Fruit fly (Drosophila melanogaster) whole organism, embryonic: ENCODE measurements around the gene Cpr78Ca.

Experiments
- B-H2 ChIP-seq: fragments of 200-800 bp; sonication (Bioruptor generic); optimal IDR thresholded peaks from 2 replicates; lab custom pipeline; 2018; ENCODE audit warnings: missing biosample characterization, mild to moderate bottlenecking, missing genetic modification characterization
- Blimp-1 ChIP-seq: fragments of 200-800 bp; sonication (Bioruptor generic); optimal IDR thresholded peaks from 3 replicates; lab custom pipeline; 2018; ENCODE audit warnings: missing biosample characterization, missing genetic modification characterization, mild to moderate bottlenecking, moderate library complexity, missing genetic modification reagents
- CG11398 ChIP-seq: fragments of 200-800 bp; sonication (Bioruptor generic); optimal IDR thresholded peaks from 2 replicates; lab custom pipeline; 2016; ENCODE audit warnings: missing biosample characterization, missing genetic modification characterization
- CG11696 ChIP-seq: fragments of 200-800 bp; sonication (Bioruptor generic); IDR thresholded peaks from 2 replicates; pipeline ENCODE4 v1.3.6; 2022; ENCODE audit warnings: missing biosample characterization, missing genetic modification characterization
- CG11723 ChIP-seq: fragments of 200-800 bp; sonication (Bioruptor generic); optimal IDR thresholded peaks from 2 replicates; lab custom pipeline; 2017; ENCODE audit warnings: missing biosample characterization, mild to moderate bottlenecking, missing genetic modification characterization
- CG13624 ChIP-seq: fragments of 200-800 bp; sonication (Bioruptor generic); optimal IDR thresholded peaks from 2 replicates; lab custom pipeline; 2016; ENCODE audit warnings: missing biosample characterization, missing genetic modification characterization
- CG17328 ChIP-seq: fragments of 200-800 bp; sonication (Bioruptor generic); IDR thresholded peaks from 2 replicates; pipeline ENCODE4 v1.3.6; 2022; ENCODE audit warnings: missing biosample characterization, missing genetic modification characterization
- CG2120 ChIP-seq: fragments of 200-800 bp; sonication (Bioruptor generic); optimal IDR thresholded peaks from 3 replicates; lab custom pipeline; 2016; ENCODE audit warnings: missing biosample characterization, missing genetic modification characterization
- CG31441 ChIP-seq: fragments of 200-800 bp; sonication (Bioruptor generic); IDR thresholded peaks from 2 replicates; pipeline ENCODE4 v1.3.6; 2022; ENCODE audit warnings: missing biosample characterization, missing genetic modification characterization
- CG6654 ChIP-seq: fragments of 200-800 bp; sonication (Bioruptor generic); optimal IDR thresholded peaks from 2 replicates; lab custom pipeline; 2017; ENCODE audit warnings: missing biosample characterization, mild to moderate bottlenecking, missing genetic modification characterization
- CoRest ChIP-seq: fragments of 200-800 bp; sonication (Bioruptor generic); optimal IDR thresholded peaks from 3 replicates; lab custom pipeline; 2018; ENCODE audit warnings: missing biosample characterization, mild to moderate bottlenecking, missing genetic modification characterization, moderate library complexity
- D19A ChIP-seq: fragments of 200-800 bp; optimal IDR thresholded peaks from 3 replicates; lab custom pipeline; 2019; ENCODE audit warnings: missing biosample characterization, mild to moderate bottlenecking, missing genetic modification characterization, moderate library complexity
- Deaf1 ChIP-seq: fragments of 200-800 bp; optimal IDR thresholded peaks from 3 replicates; lab custom pipeline; 2019; ENCODE audit warnings: missing biosample characterization, mild to moderate bottlenecking, missing genetic modification characterization, moderate library complexity
- Ets65A ChIP-seq: fragments of 200-800 bp; sonication (Bioruptor generic); peaks from one replicate; lab custom pipeline; 2016; ENCODE audit warnings: missing biosample characterization, missing genetic modification characterization
- Hr51 ChIP-seq, 2 experiments: fragments of 200-800 bp; sonication (Bioruptor generic); optimal IDR thresholded peaks; 2 replicates in 1 of 2; 3 replicates in 1 of 2; lab custom pipeline; 2016 to 2018; ENCODE audit warnings: missing biosample characterization in 2 of 2, missing genetic modification characterization in 2 of 2, mild to moderate bottlenecking in 1 of 2, moderate library complexity in 1 of 2
- Hr78 ChIP-seq, 2 experiments: fragments of 200-800 bp in 1 of 2; fragments of >200 bp in 1 of 2; sonication (Bioruptor generic) in 1 of 2; optimal IDR thresholded peaks; 2 replicates each; lab custom pipeline; 2017 to 2019; ENCODE audit warnings: missing biosample characterization in 2 of 2, missing genetic modification characterization in 2 of 2, mild to moderate bottlenecking in 1 of 2, moderate library complexity in 1 of 2
- Meics ChIP-seq: fragments of 200-800 bp; sonication (Bioruptor generic); optimal IDR thresholded peaks from 2 replicates; lab custom pipeline; 2017; ENCODE audit warnings: missing biosample characterization, mild to moderate bottlenecking, missing genetic modification characterization
- NC2α ChIP-seq: fragments of 200-800 bp; sonication (Bioruptor generic); optimal IDR thresholded peaks from 2 replicates; lab custom pipeline; 2016; ENCODE audit warnings: missing biosample characterization, missing genetic modification characterization
- Ravus ChIP-seq: fragments of 200-800 bp; sonication (Bioruptor generic); IDR thresholded peaks from 2 replicates; pipeline ENCODE4 v1.3.6; 2022; ENCODE audit warnings: missing biosample characterization, missing genetic modification characterization
- Rfx ChIP-seq: fragments of 200-800 bp; sonication (Bioruptor generic); IDR thresholded peaks from 2 replicates; pipeline ENCODE4 v1.3.6; 2022; ENCODE audit warnings: missing biosample characterization, missing genetic modification characterization
- Spps ChIP-seq: fragments of 200-800 bp; sonication (Bioruptor generic); optimal IDR thresholded peaks from 2 replicates; lab custom pipeline; 2018; ENCODE audit warnings: missing biosample characterization, mild to moderate bottlenecking, missing genetic modification characterization
- Sry-β ChIP-seq: fragments of 200-800 bp; sonication (Bioruptor generic); optimal IDR thresholded peaks from 2 replicates; lab custom pipeline; 2018; ENCODE audit warnings: missing biosample characterization, mild to moderate bottlenecking, missing genetic modification characterization, moderate library complexity
- Vsx1 ChIP-seq: fragments of 200-800 bp; sonication (Bioruptor generic); optimal IDR thresholded peaks from 2 replicates; lab custom pipeline; 2017; ENCODE audit warnings: missing biosample characterization, mild to moderate bottlenecking, missing genetic modification characterization, missing genetic modification reagents
- abd-A ChIP-seq: fragments of 200-800 bp; sonication (Bioruptor generic); optimal IDR thresholded peaks from 3 replicates; lab custom pipeline; 2019; ENCODE audit warnings: missing biosample characterization, mild to moderate bottlenecking, missing genetic modification characterization, moderate library complexity
- bab2 ChIP-seq: fragments of 200-800 bp; sonication (Bioruptor generic); optimal IDR thresholded peaks from 2 replicates; lab custom pipeline; 2016; ENCODE audit warnings: missing biosample characterization, missing genetic modification characterization
- bcd ChIP-seq: fragments of 200-800 bp; sonication (Bioruptor generic); optimal IDR thresholded peaks from 2 replicates; lab custom pipeline; 2017; ENCODE audit warnings: missing biosample characterization, mild to moderate bottlenecking, missing genetic modification characterization
- bowl ChIP-seq: fragments of 200-800 bp; sonication (Bioruptor generic); IDR thresholded peaks from 2 replicates; pipeline ENCODE4 v1.3.6; 2022; ENCODE audit warnings: missing biosample characterization, missing genetic modification characterization
- bsh ChIP-seq, 2 experiments: fragments of 200-800 bp; sonication (Bioruptor generic); optimal IDR thresholded peaks; 2 replicates each; lab custom pipeline; 2017 to 2018; ENCODE audit warnings: mild to moderate bottlenecking in 2 of 2, missing biosample characterization in 2 of 2, missing genetic modification characterization in 2 of 2, moderate library complexity in 1 of 2
- chinmo ChIP-seq: fragments of 200-800 bp; sonication (Bioruptor generic); IDR thresholded peaks from 4 replicates; pipeline ENCODE4 v1.3.6; 2022; ENCODE audit warnings: missing biosample characterization, missing genetic modification characterization; ENCODE audit not compliant: partially characterized antibody
- emc ChIP-seq: fragments of 200-800 bp; sonication (Bioruptor generic); optimal IDR thresholded peaks from 2 replicates; lab custom pipeline; 2016; ENCODE audit warnings: missing biosample characterization, missing genetic modification characterization
- ems ChIP-seq: fragments of 200-800 bp; sonication (Bioruptor generic); optimal IDR thresholded peaks from 3 replicates; lab custom pipeline; 2016; ENCODE audit warnings: missing biosample characterization, missing genetic modification characterization
- fd102C ChIP-seq: fragments of 200-800 bp; sonication (Bioruptor generic); optimal IDR thresholded peaks from 2 replicates; lab custom pipeline; 2018; ENCODE audit warnings: missing biosample characterization, mild to moderate bottlenecking, missing genetic modification characterization, moderate library complexity
- jing ChIP-seq: fragments of 200-800 bp; sonication (Bioruptor generic); optimal IDR thresholded peaks from 2 replicates; lab custom pipeline; 2018; ENCODE audit warnings: missing biosample characterization, mild to moderate bottlenecking, missing genetic modification characterization
- lola ChIP-seq, 3 experiments: fragments of >200 bp in 2 of 3; fragments of 200-800 bp in 1 of 3; sonication (Bioruptor generic) in 1 of 3; optimal IDR thresholded peaks; 2 replicates each; lab custom pipeline; 2017 to 2019; ENCODE audit warnings: missing biosample characterization in 3 of 3, missing genetic modification characterization in 3 of 3, mild to moderate bottlenecking in 1 of 3, moderate library complexity in 1 of 3
- lov ChIP-seq, 2 experiments: fragments of 200-800 bp in 1 of 2; fragments of >200 bp in 1 of 2; sonication (Bioruptor generic) in 1 of 2; IDR thresholded peaks in 1 of 2; optimal IDR thresholded peaks in 1 of 2; 2 replicates in 1 of 2; 3 replicates in 1 of 2; pipeline versions ENCODE4 v1.3.6 to Lab custom; 2017 to 2022; ENCODE audit warnings: missing biosample characterization in 1 of 2, missing genetic modification characterization in 1 of 2
- nau ChIP-seq: fragments of 200-800 bp; sonication (Bioruptor generic); optimal IDR thresholded peaks from 3 replicates; lab custom pipeline; 2017; ENCODE audit warnings: missing biosample characterization, mild to moderate bottlenecking, missing genetic modification characterization, missing genetic modification reagents
- nmo ChIP-seq: fragments of 200-800 bp; sonication (Bioruptor generic); optimal IDR thresholded peaks from 2 replicates; lab custom pipeline; 2018; ENCODE audit warnings: missing biosample characterization, mild to moderate bottlenecking, missing genetic modification characterization, moderate library complexity
- nom ChIP-seq: fragments of 200-800 bp; sonication (Bioruptor generic); optimal IDR thresholded peaks from 2 replicates; lab custom pipeline; 2017; ENCODE audit warnings: missing biosample characterization, missing genetic modification characterization, mild to moderate bottlenecking, moderate library complexity, missing genetic modification reagents
- pnt ChIP-seq: fragments of 200-800 bp; sonication (Bioruptor generic); optimal IDR thresholded peaks from 3 replicates; lab custom pipeline; 2016; ENCODE audit warnings: missing biosample characterization, missing genetic modification characterization
- row ChIP-seq: fragments of 200-800 bp; sonication (Bioruptor generic); IDR thresholded peaks from 3 replicates; pipeline ENCODE4 v1.3.6; 2022; ENCODE audit warnings: missing biosample characterization, missing genetic modification characterization
- sd ChIP-seq: fragments of 200-800 bp; sonication (Bioruptor generic); optimal IDR thresholded peaks from 3 replicates; lab custom pipeline; 2018; ENCODE audit warnings: missing biosample characterization, mild to moderate bottlenecking, missing genetic modification characterization, moderate library complexity
- sob ChIP-seq: fragments of 200-800 bp; sonication (Bioruptor generic); IDR thresholded peaks from 2 replicates; pipeline ENCODE4 v1.3.6; 2022; ENCODE audit warnings: missing biosample characterization, missing genetic modification characterization
- twi ChIP-seq: fragments of 200-800 bp; optimal IDR thresholded peaks from 2 replicates; lab custom pipeline; 2019; ENCODE audit warnings: missing biosample characterization, mild to moderate bottlenecking, missing genetic modification characterization, moderate library complexity
- unpg ChIP-seq: fragments of 200-800 bp; sonication (Bioruptor generic); optimal IDR thresholded peaks from 3 replicates; lab custom pipeline; 2018; ENCODE audit warnings: missing biosample characterization, mild to moderate bottlenecking, missing genetic modification characterization, moderate library complexity

Cpr78Ca gene

DNA sequence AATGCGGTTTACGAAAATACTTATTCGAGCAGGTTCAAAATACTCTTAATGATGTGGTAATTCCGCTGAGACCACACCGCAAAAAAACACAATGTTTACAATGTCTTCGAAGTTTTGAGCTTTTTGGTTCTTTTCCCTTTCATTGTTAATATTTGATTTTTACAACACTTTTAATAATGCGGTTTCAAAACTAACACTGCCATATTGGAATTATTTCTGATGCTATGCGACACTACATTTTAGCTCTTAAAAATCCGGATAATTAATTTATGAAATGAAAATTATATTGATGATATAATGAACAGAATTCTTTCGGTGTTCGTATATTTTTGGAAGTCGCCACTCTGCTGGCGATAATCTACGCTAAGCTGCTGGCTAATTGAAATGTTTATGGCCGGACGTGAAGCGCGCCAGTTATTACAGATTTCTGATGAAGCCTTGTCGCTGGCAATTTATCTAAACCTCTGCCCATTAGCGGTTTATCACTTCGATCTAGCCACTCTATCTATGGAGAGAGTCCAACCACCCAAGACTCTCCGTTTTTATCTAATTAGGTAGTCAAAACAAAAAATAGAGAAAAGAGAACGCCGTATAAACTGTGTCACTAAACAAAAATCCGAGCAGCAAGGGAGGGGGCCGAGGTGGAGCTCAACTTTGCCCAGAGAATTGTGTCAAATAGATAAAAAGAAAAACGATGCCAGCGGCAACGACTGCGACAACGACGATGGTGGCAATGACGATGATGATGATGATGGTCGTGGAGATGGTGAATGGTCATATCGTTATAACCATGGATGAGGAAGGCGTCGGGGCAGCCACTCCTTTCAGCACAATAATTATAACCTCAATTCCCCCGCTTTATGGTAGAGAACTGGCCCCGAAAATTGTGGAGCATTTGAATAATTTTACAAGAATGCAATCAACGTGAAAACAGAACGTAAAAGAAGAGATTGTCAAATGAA, 36.3 kb downstream of the Cpr78Ca start (continued):
- TF ChIP-seq Hr78 (GFP tag; optimal IDR thresholded peaks at IDR 0.05; lab: Kevin White, UChicago) (peak in 1 of 2 experiments; percentile 69), CG6654 (no peak), Vsx1 (GFP tag; lab: Kevin White, UChicago) (peak; percentile 17), abd-A (peak; percentile 81), CG2120 (GFP tag; lab: Kevin White, UChicago) (peak; percentile 17), CG17328 (GFP tag; lab: Robert Waterston, UW) (no peak), jing (GFP tag; lab: Kevin White, UChicago) (no peak), Ravus (no peak), Hr51 (GFP tag; optimal IDR thresholded peaks at IDR 0.05; lab: Kevin White, UChicago) (peak in 1 of 2 experiments; percentile 16), lola (GFP tag; optimal IDR thresholded peaks at IDR 0.05; lab: Kevin White, UChicago) (no peak), nmo (no peak), CG11696 (GFP tag; lab: Robert Waterston, UW) (no peak), ems (GFP tag; lab: Kevin White, UChicago) (no peak), Deaf1 (tag; lab: Kevin White, UChicago) (peak; percentile 16), nau (no peak), sob (GFP tag; lab: Robert Waterston, UW) (no peak), CG11398 (GFP tag; lab: Kevin White, UChicago) (no peak), chinmo (GFP tag; lab: Robert Waterston, UW) (0 out of 4 replicates have a peak, but pooled peaks have one; percentile 25), Meics (GFP tag; lab: Kevin White, UChicago) (no peak), sd (tag; lab: Kevin White, UChicago) (peak; percentile 78), emc (no peak)

DNA sequence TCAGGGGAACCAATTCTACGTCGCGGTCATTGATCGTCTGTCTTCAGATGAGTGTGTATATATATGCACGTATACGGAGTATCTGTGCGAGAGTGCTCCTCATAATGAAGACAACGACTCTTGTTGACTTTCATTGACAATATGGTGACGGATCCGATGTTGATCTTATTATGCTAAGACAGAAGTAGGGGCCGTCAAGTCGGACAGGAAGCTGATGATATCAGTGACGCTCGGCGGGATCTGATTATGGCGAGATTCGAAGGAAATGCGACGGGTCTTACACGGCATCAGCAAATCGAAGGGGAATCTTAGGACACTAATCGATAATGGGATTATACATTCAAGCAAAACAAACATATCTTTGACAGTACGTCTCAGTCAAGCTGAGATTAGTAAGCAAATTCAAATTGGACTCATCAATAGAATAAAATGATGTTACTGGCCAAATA, 38.1 kb downstream of the Cpr78Ca start:
- TF ChIP-seq nom (GFP tag; lab: Kevin White, UChicago) (peak; percentile 5), CoRest (tag; lab: Kevin White, UChicago) (no peak), pnt (GFP tag; lab: Kevin White, UChicago) (no peak), Sry-β (GFP tag; lab: Kevin White, UChicago) (no peak), CG31441 (GFP tag; lab: Robert Waterston, UW) (no peak), lov (optimal IDR thresholded peaks at IDR 0.05; lab: Kevin White, UChicago) (no peak), lov (GFP tag; IDR thresholded peaks at IDR 0.05; lab: Robert Waterston, UW) (no peak), fd102C (no peak), Rfx (GFP tag; lab: Robert Waterston, UW) (no peak), Ets65A (peak; percentile 74)

DNA sequence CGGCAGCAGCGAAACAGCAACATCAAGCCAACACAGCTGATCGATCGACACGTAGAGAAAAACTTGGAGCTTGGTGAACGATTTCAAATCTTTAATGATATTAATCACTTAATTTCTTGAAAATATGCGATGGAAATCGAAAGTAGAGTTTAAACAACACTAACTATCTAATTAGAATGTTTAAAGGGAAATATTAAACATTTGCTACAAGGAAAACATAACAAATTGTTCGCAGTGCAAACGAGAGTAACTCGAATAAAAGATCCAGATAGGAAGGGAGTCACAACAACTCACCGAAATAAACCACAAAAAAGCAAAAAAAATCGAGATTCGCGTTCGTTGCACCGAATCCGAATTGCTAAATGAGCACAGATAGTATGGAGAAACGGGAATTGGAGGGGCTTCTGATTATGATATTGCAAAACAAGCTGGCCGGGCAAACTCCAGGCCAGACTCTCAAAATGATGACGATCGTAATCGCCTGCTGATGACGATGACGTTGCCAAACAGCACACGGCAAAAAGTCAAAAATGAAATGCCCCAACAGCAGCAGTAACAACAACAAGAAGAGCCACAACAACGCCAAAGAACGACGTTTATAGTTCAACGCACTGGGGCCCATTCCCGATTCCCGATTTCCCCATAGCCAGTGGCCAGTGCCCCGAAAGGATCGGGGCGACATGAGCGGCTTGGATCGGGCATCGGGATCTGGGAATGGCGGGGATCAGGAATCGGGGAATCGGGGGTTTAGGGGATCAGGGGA, 38.7 kb downstream of the Cpr78Ca start:
- TF ChIP-seq bcd (peak; percentile 27), row (GFP tag; lab: Robert Waterston, UW) (peak; percentile 48), NC2α (GFP tag; lab: Kevin White, UChicago) (no peak), twi (tag; lab: Kevin White, UChicago) (no peak), B-H2 (GFP tag; lab: Kevin White, UChicago) (no peak), bsh (GFP tag; optimal IDR thresholded peaks at IDR 0.05; lab: Kevin White, UChicago) (peak; percentile 70 to 90), CG11723 (no peak), Blimp-1 (GFP tag; lab: Kevin White, UChicago) (peak; percentile 65), bowl (GFP tag; lab: Robert Waterston, UW) (no peak), D19A (tag; lab: Kevin White, UChicago) (peak; percentile 36), bab2 (GFP tag; lab: Kevin White, UChicago) (peak; percentile 33), unpg (GFP tag; lab: Kevin White, UChicago) (peak; percentile 69), Spps (tag; lab: Kevin White, UChicago) (peak; percentile 40), CG13624 (GFP tag; lab: Kevin White, UChicago) (no peak)
